Worm (Caenorhabditis elegans) whole organism, L2 larva: Measurements from ENCODE around the gene W09D6.4.

Experiments
- C34F6.9 ChIP-seq: fragments of 150-350 bp; optimal IDR thresholded peaks from 2 replicates; lab custom pipeline; 2014; ENCODE audit warnings: missing biosample characterization, missing genetic modification characterization
- F13H6.1 ChIP-seq: sonication (generic microtip); optimal IDR thresholded peaks from 2 replicates; lab custom pipeline; 2016; ENCODE audit warnings: missing genetic modification characterization, missing compliant biosample characterization
- Y55F3AM.14 ChIP-seq: fragments of 200-800 bp; sonication (Bioruptor generic); optimal IDR thresholded peaks from 2 replicates; lab custom pipeline; 2018; ENCODE audit warnings: mild to moderate bottlenecking, missing genetic modification characterization, missing compliant biosample characterization
- ZK546.5 ChIP-seq: sonication (generic microtip); optimal IDR thresholded peaks from 2 replicates; lab custom pipeline; 2017; ENCODE audit warnings: missing biosample characterization, missing genetic modification characterization
- ama-1 ChIP-seq: fragments of 150-350 bp; optimal IDR thresholded peaks from 2 replicates; lab custom pipeline; 2018; ENCODE audit warnings: inconsistent platforms
- ceh-16 ChIP-seq: fragments of 150-350 bp; optimal IDR thresholded peaks from 2 replicates; lab custom pipeline; 2014; ENCODE audit warnings: missing biosample characterization, missing genetic modification characterization
- ceh-82 ChIP-seq: fragments of 150-350 bp; optimal IDR thresholded peaks from 2 replicates; lab custom pipeline; 2014; ENCODE audit warnings: missing biosample characterization, missing genetic modification characterization
- crh-2 ChIP-seq: sonication (generic microtip); optimal IDR thresholded peaks from 2 replicates; lab custom pipeline; 2017; ENCODE audit warnings: missing biosample characterization, missing genetic modification characterization
- egl-27 ChIP-seq: sonication (generic microtip); optimal IDR thresholded peaks from 3 replicates; lab custom pipeline; 2017; ENCODE audit warnings: missing biosample characterization, missing genetic modification reagents, missing genetic modification characterization
- gmeb-1 ChIP-seq: fragments of 150-350 bp; optimal IDR thresholded peaks from 2 replicates; lab custom pipeline; 2014; ENCODE audit warnings: missing biosample characterization, missing genetic modification characterization
- lin-39 ChIP-seq: fragments of 150-350 bp; optimal IDR thresholded peaks from 2 replicates; lab custom pipeline; 2014; ENCODE audit warnings: missing biosample characterization, missing genetic modification reagents, missing genetic modification characterization
- nhr-11 ChIP-seq: fragments of 150-350 bp; optimal IDR thresholded peaks from 2 replicates; lab custom pipeline; 2014; ENCODE audit warnings: missing biosample characterization, missing genetic modification characterization
- nhr-12 ChIP-seq: fragments of 150-350 bp; optimal IDR thresholded peaks from 2 replicates; lab custom pipeline; 2014; ENCODE audit warnings: missing biosample characterization, missing genetic modification characterization
- nhr-6 ChIP-seq: fragments of 150-350 bp; optimal IDR thresholded peaks from 2 replicates; lab custom pipeline; 2014; ENCODE audit warnings: missing biosample characterization, missing genetic modification characterization
- nhr-77 ChIP-seq: fragments of 150-350 bp; optimal IDR thresholded peaks from 2 replicates; lab custom pipeline; 2014; ENCODE audit warnings: missing biosample characterization, missing genetic modification characterization
- peb-1 ChIP-seq: fragments of 150-350 bp; optimal IDR thresholded peaks from 2 replicates; lab custom pipeline; 2014; ENCODE audit warnings: missing biosample characterization, missing genetic modification characterization
- sma-3 ChIP-seq: sonication (generic microtip); optimal IDR thresholded peaks from 2 replicates; lab custom pipeline; 2016; ENCODE audit warnings: missing genetic modification reagents, missing genetic modification characterization, missing compliant biosample characterization
- snpc-4 ChIP-seq: fragments of 150-350 bp; optimal IDR thresholded peaks from 2 replicates; lab custom pipeline; 2014; ENCODE audit warnings: missing biosample characterization, missing genetic modification characterization
- unc-55 ChIP-seq: fragments of 150-350 bp; sonication (generic microtip); optimal IDR thresholded peaks from 3 replicates; lab custom pipeline; 2014; ENCODE audit warnings: missing biosample characterization, missing genetic modification reagents, missing genetic modification characterization
- unc-62 ChIP-seq: fragments of 150-350 bp; optimal IDR thresholded peaks from 2 replicates; lab custom pipeline; 2014; ENCODE audit warnings: missing biosample characterization, missing genetic modification reagents, missing genetic modification characterization
- zag-1 ChIP-seq: fragments of 150-350 bp; optimal IDR thresholded peaks from 2 replicates; lab custom pipeline; 2014; ENCODE audit warnings: missing biosample characterization, missing genetic modification characterization
- ztf-1 ChIP-seq: fragments of 200-800 bp; sonication (Bioruptor generic); conservative IDR thresholded peaks from 2 replicates; pipeline ENCODE4 v1.3.6; 2022; ENCODE audit warnings: missing genetic modification characterization, missing compliant biosample characterization
- ztf-11 ChIP-seq: sonication (generic microtip); optimal IDR thresholded peaks from 2 replicates; lab custom pipeline; 2017; ENCODE audit warnings: missing biosample characterization, missing genetic modification characterization
- ztf-4 ChIP-seq: fragments of 150-350 bp; optimal IDR thresholded peaks from 2 replicates; lab custom pipeline; 2014; ENCODE audit warnings: missing biosample characterization, missing genetic modification characterization

W09D6.4 gene

ce11 chrIII:11119176-11119853 lies 39.8 kb downstream of the W09D6.4 start, which contains the start of the genes sup-35 and Y48A6C.4 (continued):
- peak; percentile 73 for TF ChIP-seq F13H6.1 (tag; lab: Kevin White, UChicago)
- TF ChIP-seq, all 48 proteins: peak for 19

- TF ChIP-seq snpc-4 (tag; lab: Kevin White, UChicago) (peak; percentile 75), C34F6.9 (tag; lab: Kevin White, UChicago) (no peak)
Measured at ce11 chrIII:11123844-11124243, 44.3 kb downstream of the W09D6.4 start.

ce11 chrIII:11127528-11127927 lies 48.0 kb downstream of the W09D6.4 start, which contains the start of gene Y48A6C.8:
Gene Y48A6C.8, minus strand, starts transcription at chrIII:11127628.
- TF ChIP-seq ztf-4 (tag; lab: Kevin White, UChicago) (no peak), ama-1 (no peak), egl-27 (tag; lab: Kevin White, UChicago) (no peak), Y55F3AM.14 (no peak), ztf-1 (GFP tag; lab: Robert Waterston, UW) (no peak), ceh-82 (tag; lab: Kevin White, UChicago) (no peak), unc-62 (GFP tag; lab: Kevin White, UChicago) (no peak), nhr-77 (tag; lab: Kevin White, UChicago) (no peak), nhr-11 (tag; lab: Kevin White, UChicago) (no peak), zag-1 (tag; lab: Kevin White, UChicago) (no peak), snpc-4 (tag; lab: Kevin White, UChicago) (no peak), ZK546.5 (tag; lab: Kevin White, UChicago) (no peak), sma-3 (no peak), nhr-6 (no peak), gmeb-1 (tag; lab: Kevin White, UChicago) (no peak), ztf-11 (tag; lab: Kevin White, UChicago) (no peak), ceh-16 (tag; lab: Kevin White, UChicago) (no peak), nhr-12 (no peak), peb-1 (tag; lab: Kevin White, UChicago) (no peak)

- TF ChIP-seq unc-55 (GFP tag; lab: Kevin White, UChicago) (peak; percentile 29), crh-2 (tag; lab: Kevin White, UChicago) (no peak), lin-39 (tag; lab: Kevin White, UChicago) (no peak), nhr-6 (no peak), ama-1 (no peak), C34F6.9 (tag; lab: Kevin White, UChicago) (peak; percentile 1)
- TF ChIP-seq, all 48 proteins: peak for 2
Measured at ce11 chrIII:11129363-11129762, 49.8 kb downstream of the W09D6.4 start.
